Fruit fly (Drosophila melanogaster): ENCODE measurements around the gene chic.

DNA sequence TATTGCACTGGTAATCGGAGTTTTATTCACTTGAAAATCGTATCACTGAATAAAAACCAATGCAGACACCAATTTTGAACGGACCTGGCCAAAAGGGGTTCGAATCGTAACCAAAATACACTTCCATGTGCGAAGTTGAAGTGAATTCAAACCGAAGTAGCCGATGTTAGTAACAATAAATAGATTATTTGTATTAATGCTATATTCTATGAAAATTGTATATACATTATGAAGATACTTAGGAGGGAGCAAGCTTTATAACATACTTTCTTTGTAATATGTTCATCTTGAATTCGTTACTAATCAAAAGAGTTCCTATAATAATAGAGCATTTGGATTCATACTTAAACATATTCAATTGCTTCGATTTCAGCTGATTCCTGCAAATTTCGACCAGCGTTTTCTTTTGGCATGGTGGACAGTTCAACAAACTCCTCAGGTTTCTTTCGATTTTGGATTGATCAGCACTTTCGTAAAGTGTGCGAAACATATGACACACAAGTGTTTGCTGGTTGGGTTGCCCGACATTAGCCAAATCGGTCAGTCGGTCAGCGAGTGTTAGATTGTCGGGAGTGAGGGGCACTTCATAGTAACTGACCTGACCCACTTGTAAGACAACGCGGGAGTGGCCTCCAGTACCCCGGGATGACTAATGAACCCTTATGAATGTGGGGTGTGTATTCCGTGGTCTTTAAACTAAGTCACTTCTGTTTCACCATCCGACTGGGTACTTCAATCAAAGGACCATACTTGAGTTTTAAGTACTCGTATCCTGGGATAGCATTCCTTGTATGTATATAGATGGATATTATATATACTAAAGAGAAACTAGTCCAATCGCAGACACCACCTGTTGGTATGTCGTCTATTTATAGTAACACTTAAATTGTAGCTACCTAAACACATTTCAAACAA, 12.9 kb downstream of the chic start, which contains the start of the genes CG13992 and Ucp4C:
- no peak for TF ChIP-seq Snoo (tag; optimal IDR thresholded peaks at IDR 0.05)
- TF ChIP-seq EcR (GFP tag; optimal IDR thresholded peaks at IDR 0.05), result no peak
- TF ChIP-seq CG34367 (tag; optimal IDR thresholded peaks at IDR 0.05), result no peak
